Worm (Caenorhabditis elegans) whole organism, L4 larva: ENCODE measurements around the gene H14E04.3.

Source experiments
- Y105C5A.15 ChIP-seq: fragments of 200-800 bp; sonication (Bioruptor generic); IDR thresholded peaks from 2 replicates; pipeline ENCODE4 v1.3.6; 2022; ENCODE audit warnings: missing genetic modification characterization, missing compliant biosample characterization
- Y48G9A.11 ChIP-seq: fragments of 200-800 bp; sonication (Bioruptor generic); IDR thresholded peaks from 2 replicates; pipeline ENCODE4 v1.3.6; 2022; ENCODE audit warnings: missing genetic modification reagents, missing genetic modification characterization, missing compliant biosample characterization
- ZK337.2 ChIP-seq: fragments of 200-800 bp; sonication (Bioruptor generic); IDR thresholded peaks from 2 replicates; pipeline ENCODE4 v1.3.6; 2022; ENCODE audit warnings: missing genetic modification reagents, missing genetic modification characterization, missing compliant biosample characterization
- aha-1 ChIP-seq: fragments of 150-350 bp; peaks from one replicate; lab custom pipeline; 2014; ENCODE audit warnings: missing biosample characterization, missing genetic modification characterization
- ceh-28 ChIP-seq: fragments of 150-350 bp; optimal IDR thresholded peaks from 2 replicates; lab custom pipeline; 2014; ENCODE audit warnings: missing biosample characterization, missing genetic modification reagents, missing genetic modification characterization
- ces-1 ChIP-seq: fragments of 150-350 bp; sonication (generic microtip); optimal IDR thresholded peaks from 4 replicates; lab custom pipeline; 2014; ENCODE audit warnings: missing biosample characterization, missing genetic modification reagents, missing genetic modification characterization
- daf-12 ChIP-seq: fragments of 150-350 bp; optimal IDR thresholded peaks from 2 replicates; lab custom pipeline; 2014; ENCODE audit warnings: missing biosample characterization, missing genetic modification reagents, missing genetic modification characterization
- daf-16 ChIP-seq, 3 experiments: sonication (generic microtip); optimal IDR thresholded peaks; 2 replicates each; lab custom pipeline; 2016 to 2017; ENCODE audit warnings: missing genetic modification characterization in 3 of 3, missing genetic modification reagents in 3 of 3, mild to moderate bottlenecking in 2 of 3, missing compliant biosample characterization in 2 of 3, missing biosample characterization in 1 of 3, moderate library complexity in 1 of 3
- daf-19 ChIP-seq: fragments of 200-800 bp; sonication (Bioruptor generic); conservative IDR thresholded peaks from 2 replicates; pipeline ENCODE4 v1.3.6; 2022; ENCODE audit warnings: missing genetic modification characterization, missing compliant biosample characterization
- daf-8 ChIP-seq: fragments of 200-800 bp; sonication (Bioruptor generic); IDR thresholded peaks from 2 replicates; pipeline ENCODE4 v1.3.6; 2022; ENCODE audit warnings: missing genetic modification characterization, missing compliant biosample characterization
- dpl-1 ChIP-seq: fragments of 150-350 bp; optimal IDR thresholded peaks from 2 replicates; lab custom pipeline; 2014; ENCODE audit warnings: missing biosample characterization, missing genetic modification reagents, missing genetic modification characterization
- hif-1 ChIP-seq, 2 experiments: sonication (generic microtip); optimal IDR thresholded peaks; 2 replicates each; lab custom pipeline; 2016 to 2017; ENCODE audit warnings: missing compliant biosample characterization in 2 of 2, missing genetic modification characterization in 2 of 2, missing genetic modification reagents in 2 of 2, missing genotype in 2 of 2, mild to moderate bottlenecking in 1 of 2
- hlh-30 ChIP-seq: sonication (generic microtip); optimal IDR thresholded peaks from 2 replicates; lab custom pipeline; 2017; ENCODE audit warnings: antibody characterized with exemption, mild to moderate bottlenecking, missing genetic modification characterization, missing compliant biosample characterization; ENCODE audit not compliant: insufficient read depth
- jun-1 ChIP-seq: fragments of 150-350 bp; optimal IDR thresholded peaks from 2 replicates; lab custom pipeline; 2014; ENCODE audit warnings: missing biosample characterization, missing genetic modification reagents, missing genetic modification characterization
- lin-13 ChIP-seq: fragments of 150-350 bp; optimal IDR thresholded peaks from 2 replicates; lab custom pipeline; 2014; ENCODE audit warnings: missing biosample characterization, missing genetic modification reagents, missing genetic modification characterization
- lin-38 ChIP-seq: fragments of 200-800 bp; sonication (Bioruptor generic); IDR thresholded peaks from 2 replicates; pipeline ENCODE4 v1.3.6; 2022; ENCODE audit warnings: missing genetic modification reagents, missing genetic modification characterization, missing compliant biosample characterization
- lin-39 ChIP-seq: fragments of 150-350 bp; optimal IDR thresholded peaks from 2 replicates; lab custom pipeline; 2014; ENCODE audit warnings: missing biosample characterization, missing genetic modification reagents, missing genetic modification characterization
- lsy-2 ChIP-seq, 2 experiments: fragments of 150-350 bp in 1 of 2; sonication (generic microtip) in 1 of 2; optimal IDR thresholded peaks; 2 replicates each; lab custom pipeline; 2014 to 2017; ENCODE audit warnings: missing biosample characterization in 2 of 2, missing genetic modification characterization in 2 of 2
- madf-9 ChIP-seq: fragments of 200-800 bp; sonication (Bioruptor generic); conservative IDR thresholded peaks from 2 replicates; pipeline ENCODE4 v1.3.6; 2022; ENCODE audit warnings: missing genetic modification reagents, missing genetic modification characterization, missing compliant biosample characterization
- mdt-29 ChIP-seq: fragments of 200-800 bp; sonication (Bioruptor generic); IDR thresholded peaks from 2 replicates; pipeline ENCODE4 v1.3.6; 2022; ENCODE audit warnings: missing genetic modification reagents, missing genetic modification characterization, missing compliant biosample characterization
- mep-1 ChIP-seq: fragments of 150-350 bp; sonication (generic microtip); optimal IDR thresholded peaks from 3 replicates; lab custom pipeline; 2014; ENCODE audit warnings: missing biosample characterization, missing genetic modification characterization
- mes-2 ChIP-seq: sonication (generic microtip); optimal IDR thresholded peaks from 2 replicates; lab custom pipeline; 2016; ENCODE audit warnings: missing genotype, mild to moderate bottlenecking, missing genetic modification characterization, missing compliant biosample characterization; ENCODE audit not compliant: poor library complexity, severe bottlenecking
- nhr-11 ChIP-seq: fragments of 150-350 bp; optimal IDR thresholded peaks from 2 replicates; lab custom pipeline; 2014; ENCODE audit warnings: missing biosample characterization, missing genetic modification characterization
- nhr-25 ChIP-seq: sonication (generic microtip); optimal IDR thresholded peaks from 2 replicates; lab custom pipeline; 2017; ENCODE audit warnings: missing genetic modification characterization, mild to moderate bottlenecking, missing compliant biosample characterization, antibody characterized with exemption, moderate library complexity, borderline replicate concordance; ENCODE audit not compliant: insufficient read depth
- nhr-6 ChIP-seq: fragments of 150-350 bp; optimal IDR thresholded peaks from 2 replicates; lab custom pipeline; 2014; ENCODE audit warnings: missing biosample characterization, missing genetic modification characterization
- nhr-77 ChIP-seq: fragments of 150-350 bp; optimal IDR thresholded peaks from 2 replicates; lab custom pipeline; 2014; ENCODE audit warnings: missing biosample characterization, missing genetic modification characterization
- php-3 ChIP-seq: fragments of 200-800 bp; sonication (Bioruptor generic); IDR thresholded peaks from 2 replicates; pipeline ENCODE4 v1.3.6; 2022; ENCODE audit warnings: missing genetic modification reagents, missing genetic modification characterization, missing compliant biosample characterization
- rbr-2 ChIP-seq: sonication (generic microtip); optimal IDR thresholded peaks from 2 replicates; lab custom pipeline; 2016; ENCODE audit warnings: missing genotype, missing genetic modification characterization, missing compliant biosample characterization
- sdz-12 ChIP-seq: fragments of 200-800 bp; sonication (Bioruptor generic); optimal IDR thresholded peaks from 2 replicates; lab custom pipeline; 2018; ENCODE audit warnings: mild to moderate bottlenecking, missing genetic modification characterization, missing compliant biosample characterization
- set-16 ChIP-seq: fragments of 200-800 bp; sonication (Bioruptor generic); IDR thresholded peaks from 2 replicates; pipeline ENCODE4 v1.3.6; 2022; ENCODE audit warnings: missing genetic modification reagents, missing genetic modification characterization, missing compliant biosample characterization
- spr-1 ChIP-seq: sonication (generic microtip); optimal IDR thresholded peaks from 2 replicates; lab custom pipeline; 2016; ENCODE audit warnings: mild to moderate bottlenecking, missing genetic modification characterization, missing compliant biosample characterization
- tag-97 ChIP-seq: fragments of 200-800 bp; sonication (Bioruptor generic); IDR thresholded peaks from 2 replicates; pipeline ENCODE4 v1.3.6; 2022; ENCODE audit warnings: missing genetic modification characterization, missing compliant biosample characterization
- tra-1 ChIP-seq: fragments of 200-800 bp; sonication (Bioruptor generic); IDR thresholded peaks from 2 replicates; pipeline ENCODE4 v1.3.6; 2022; ENCODE audit warnings: missing genetic modification reagents, missing genetic modification characterization, missing compliant biosample characterization
- unc-62 ChIP-seq, 3 experiments: fragments of 150-350 bp in 1 of 3; sonication (generic microtip); optimal IDR thresholded peaks in 2 of 3; peaks in 1 of 3; 1 replicate in 1 of 3; 2 replicates in 2 of 3; lab custom pipeline; 2014 to 2017; ENCODE audit warnings: missing biosample characterization in 3 of 3, missing genetic modification characterization in 3 of 3, missing genetic modification reagents in 3 of 3, missing genotype in 1 of 3
- zag-1 ChIP-seq: fragments of 150-350 bp; optimal IDR thresholded peaks from 2 replicates; lab custom pipeline; 2014; ENCODE audit warnings: missing biosample characterization, missing genetic modification characterization
- zip-11 ChIP-seq: fragments of 200-800 bp; sonication (Bioruptor generic); IDR thresholded peaks from 2 replicates; pipeline ENCODE4 v1.3.6; 2022; ENCODE audit warnings: missing genetic modification characterization, missing compliant biosample characterization
- zip-2 ChIP-seq: fragments of 150-350 bp; optimal IDR thresholded peaks from 2 replicates; lab custom pipeline; 2014; ENCODE audit warnings: missing biosample characterization, missing genetic modification characterization

H14E04.3 gene

ce11 chrIII:2401126-2402123, 15.0 kb upstream of the H14E04.3 start, which contains the start of the genes cic-1 and strm-1 (continued):
- TF ChIP-seq lin-13 (GFP tag; lab: Kevin White, UChicago): no peak
- no peak for TF ChIP-seq daf-12 (tag; lab: Kevin White, UChicago)
- TF ChIP-seq tra-1 (GFP tag; lab: Robert Waterston, UW): no peak
- no peak for TF ChIP-seq tag-97 (GFP tag; lab: Robert Waterston, UW)
- no peak for TF ChIP-seq php-3 (GFP tag; lab: Robert Waterston, UW)
- TF ChIP-seq spr-1 (tag; lab: Kevin White, UChicago): no peak
- no peak for TF ChIP-seq sdz-12
- TF ChIP-seq Y48G9A.11 (GFP tag; lab: Robert Waterston, UW): peak; percentile 99
- TF ChIP-seq rbr-2 (tag; lab: Kevin White, UChicago): no peak
- no peak for TF ChIP-seq daf-8 (GFP tag; lab: Robert Waterston, UW)
- TF ChIP-seq set-16 (GFP tag; lab: Robert Waterston, UW): no peak
- no peak for TF ChIP-seq jun-1 (tag; lab: Kevin White, UChicago)
- TF ChIP-seq ces-1 (GFP tag; lab: Kevin White, UChicago): no peak
- TF ChIP-seq daf-16 (GFP tag; optimal IDR thresholded peaks at IDR 0.05; lab: Kevin White, UChicago): no peak
- TF ChIP-seq daf-16 (tag; optimal IDR thresholded peaks at IDR 0.05; lab: Kevin White, UChicago): peak; percentile 25
- no peak for TF ChIP-seq lin-39

- TF ChIP-seq lin-13 (GFP tag; lab: Kevin White, UChicago): peak; percentile 64
- TF ChIP-seq mdt-29 (GFP tag; lab: Robert Waterston, UW): no peak
- peak in 1 of 2 experiments; percentile 45 for TF ChIP-seq lsy-2 (tag; optimal IDR thresholded peaks at IDR 0.05; lab: Kevin White, UChicago)
- no peak for TF ChIP-seq set-16 (GFP tag; lab: Robert Waterston, UW)
Observed at ce11 chrIII:2393666-2394154, 7.3 kb upstream of the H14E04.3 start.

ce11 chrIII:2391704-2392103, 5.3 kb upstream of the H14E04.3 start:
- no peak for TF ChIP-seq nhr-77 (tag; lab: Kevin White, UChicago)
- TF ChIP-seq ces-1 (GFP tag; lab: Kevin White, UChicago): peak; percentile 86

- TF ChIP-seq zip-2 (tag; lab: Kevin White, UChicago): no peak
- peak; percentile 99 for TF ChIP-seq ceh-28 (tag; lab: Kevin White, UChicago)
- TF ChIP-seq aha-1 (tag; lab: Kevin White, UChicago): peak; percentile 30
Observed at ce11 chrIII:2384364-2384763, 2.0 kb downstream of the H14E04.3 start.

ce11 chrIII:2375918-2376317, 10.5 kb downstream of the H14E04.3 start, which contains the start of gene H14E04.2:
Gene H14E04.2 (plus strand): TSS chrIII:2376193.
- TF ChIP-seq dpl-1 (GFP tag; lab: Kevin White, UChicago) (peak; percentile 97), rbr-2 (tag; lab: Kevin White, UChicago) (peak; percentile 44), mes-2 (tag; lab: Kevin White, UChicago) (peak; percentile 83), Y105C5A.15 (no peak), unc-62 (GFP tag; optimal IDR thresholded peaks at IDR 0.05 in 1 of 2; lab: Kevin White, UChicago) (no peak), unc-62 (tag; optimal IDR thresholded peaks at IDR 0.05; lab: Kevin White, UChicago) (no peak), nhr-25 (tag; lab: Kevin White, UChicago) (peak; percentile 45), lin-38 (GFP tag; lab: Robert Waterston, UW) (peak; percentile 73), hlh-30 (tag; lab: Kevin White, UChicago) (peak; percentile 49), ces-1 (GFP tag; lab: Kevin White, UChicago) (no peak), mep-1 (tag; lab: Kevin White, UChicago) (peak; percentile 59), aha-1 (tag; lab: Kevin White, UChicago) (peak; percentile 87), madf-9 (GFP tag; lab: Robert Waterston, UW) (no peak), nhr-11 (peak; percentile 26), lsy-2 (tag; optimal IDR thresholded peaks at IDR 0.05; lab: Kevin White, UChicago) (peak; percentile 11 to 88), daf-19 (no peak), zip-11 (GFP tag; lab: Robert Waterston, UW) (no peak), tra-1 (GFP tag; lab: Robert Waterston, UW) (no peak), zag-1 (tag; lab: Kevin White, UChicago) (no peak), zip-2 (tag; lab: Kevin White, UChicago) (no peak), nhr-6 (tag; lab: Kevin White, UChicago) (peak; percentile 26), ZK337.2 (GFP tag; lab: Robert Waterston, UW) (no peak), php-3 (GFP tag; lab: Robert Waterston, UW) (no peak), Y48G9A.11 (GFP tag; lab: Robert Waterston, UW) (peak; percentile 95), hif-1 (tag; optimal IDR thresholded peaks at IDR 0.05; lab: Kevin White, UChicago) (no peak), sdz-12 (no peak)
